Worm (Caenorhabditis elegans) whole organism, young adult: ENCODE measurements around the gene spo-11.

Source experiments
- B0035.1 ChIP-seq: sonication (generic microtip); optimal IDR thresholded peaks from 2 replicates; lab custom pipeline; 2016; ENCODE audit warnings: missing genetic modification characterization, mild to moderate bottlenecking, missing compliant biosample characterization, missing genotype, missing genetic modification reagents
- C17E4.6 ChIP-seq: fragments of 200-800 bp; sonication (Bioruptor generic); IDR thresholded peaks from 2 replicates; pipeline ENCODE4 v1.3.6; 2022; ENCODE audit warnings: missing genetic modification reagents, missing genetic modification characterization, missing compliant biosample characterization
- D2030.7 ChIP-seq: fragments of 200-800 bp; sonication (Bioruptor generic); IDR thresholded peaks from 2 replicates; pipeline ENCODE4 v1.3.6; 2022; ENCODE audit warnings: missing genetic modification reagents, missing genetic modification characterization, missing compliant biosample characterization
- F23B12.7 ChIP-seq: sonication (generic microtip); optimal IDR thresholded peaks from 2 replicates; lab custom pipeline; 2017; ENCODE audit warnings: missing genetic modification characterization, mild to moderate bottlenecking, missing compliant biosample characterization, antibody characterized with exemption, moderate library complexity; ENCODE audit not compliant: insufficient read depth
- F37B4.10 ChIP-seq: fragments of 200-800 bp; sonication (Bioruptor generic); IDR thresholded peaks from 2 replicates; pipeline ENCODE4 v1.3.6; 2022; ENCODE audit warnings: missing genetic modification characterization, missing compliant biosample characterization
- T07F8.4 ChIP-seq: sonication (generic microtip); optimal IDR thresholded peaks from 2 replicates; lab custom pipeline; 2016; ENCODE audit warnings: mild to moderate bottlenecking, missing genetic modification characterization, moderate library complexity, missing compliant biosample characterization
- Y53F4B.3 ChIP-seq: fragments of 200-800 bp; sonication (Bioruptor generic); IDR thresholded peaks from 2 replicates; pipeline ENCODE4 v1.3.6; 2022; ENCODE audit warnings: missing genetic modification reagents, missing genetic modification characterization, missing compliant biosample characterization
- Y79H2A.3 ChIP-seq: fragments of 200-800 bp; sonication (Bioruptor generic); conservative IDR thresholded peaks from 2 replicates; pipeline ENCODE4 v1.3.6; 2022; ENCODE audit warnings: missing genetic modification reagents, missing genetic modification characterization, missing compliant biosample characterization
- Y95B8A.8 ChIP-seq: fragments of 200-800 bp; sonication (Bioruptor generic); IDR thresholded peaks from 2 replicates; pipeline ENCODE4 v1.3.6; 2022; ENCODE audit warnings: missing genetic modification reagents, missing genetic modification characterization, missing compliant biosample characterization
- akir-1 ChIP-seq: fragments of 200-800 bp; sonication (Bioruptor generic); optimal IDR thresholded peaks from 2 replicates; lab custom pipeline; 2018; ENCODE audit warnings: mild to moderate bottlenecking, missing genetic modification characterization, moderate library complexity, missing compliant biosample characterization
- aptf-3 ChIP-seq: fragments of 200-800 bp; sonication (Bioruptor generic); IDR thresholded peaks from 2 replicates; pipeline ENCODE4 v1.3.6; 2022; ENCODE audit warnings: missing genetic modification characterization, missing compliant biosample characterization
- attf-3 ChIP-seq: fragments of 200-800 bp; sonication (Bioruptor generic); conservative IDR thresholded peaks from 2 replicates; pipeline ENCODE4 v1.3.6; 2022; ENCODE audit warnings: missing genetic modification reagents, missing genetic modification characterization, missing compliant biosample characterization
- bed-1 ChIP-seq: fragments of 200-800 bp; sonication (Bioruptor generic); IDR thresholded peaks from 2 replicates; pipeline ENCODE4 v1.3.6; 2022; ENCODE audit warnings: missing genetic modification reagents, missing genetic modification characterization, missing compliant biosample characterization
- ceh-100 ChIP-seq: fragments of 200-800 bp; sonication (Bioruptor generic); IDR thresholded peaks from 2 replicates; pipeline ENCODE4 v1.3.6; 2022; ENCODE audit warnings: missing genetic modification reagents, missing genetic modification characterization, missing compliant biosample characterization
- ceh-27 ChIP-seq: fragments of 200-800 bp; sonication (Bioruptor generic); optimal IDR thresholded peaks from 2 replicates; lab custom pipeline; 2018; ENCODE audit warnings: mild to moderate bottlenecking, missing genetic modification characterization, moderate library complexity, missing compliant biosample characterization
- ceh-40 ChIP-seq: fragments of 200-800 bp; sonication (Bioruptor generic); IDR thresholded peaks from 2 replicates; pipeline ENCODE4 v1.3.6; 2022; ENCODE audit warnings: missing genetic modification characterization, missing compliant biosample characterization
- ceh-58 ChIP-seq: fragments of 200-800 bp; sonication (Bioruptor generic); IDR thresholded peaks from 2 replicates; pipeline ENCODE4 v1.3.6; 2022; ENCODE audit warnings: missing genetic modification characterization, missing compliant biosample characterization
- chd-7 ChIP-seq: sonication (generic microtip); optimal IDR thresholded peaks from 2 replicates; lab custom pipeline; 2016; ENCODE audit warnings: mild to moderate bottlenecking, missing genetic modification characterization, moderate library complexity, missing compliant biosample characterization
- efl-1 ChIP-seq: fragments of 150-350 bp; optimal IDR thresholded peaks from 2 replicates; lab custom pipeline; 2014; ENCODE audit warnings: missing biosample characterization, missing genetic modification reagents, missing genetic modification characterization
- egl-44 ChIP-seq: fragments of 200-800 bp; sonication (Bioruptor generic); IDR thresholded peaks from 2 replicates; pipeline ENCODE4 v1.3.6; 2022; ENCODE audit warnings: missing genetic modification reagents, missing genetic modification characterization, missing compliant biosample characterization
- ets-4 ChIP-seq: fragments of 200-800 bp; sonication (Bioruptor generic); optimal IDR thresholded peaks from 2 replicates; lab custom pipeline; 2018; ENCODE audit warnings: mild to moderate bottlenecking, missing genetic modification characterization, missing compliant biosample characterization
- hlh-12 ChIP-seq: sonication (generic microtip); optimal IDR thresholded peaks from 2 replicates; lab custom pipeline; 2016; ENCODE audit warnings: missing genetic modification characterization, missing compliant biosample characterization
- lag-1 ChIP-seq: fragments of 200-800 bp; sonication (Bioruptor generic); IDR thresholded peaks from 2 replicates; pipeline ENCODE4 v1.3.6; 2022; ENCODE audit warnings: missing genetic modification reagents, missing genetic modification characterization, missing compliant biosample characterization
- let-526 ChIP-seq: fragments of 200-800 bp; sonication (Bioruptor generic); IDR thresholded peaks from 2 replicates; pipeline ENCODE4 v1.3.6; 2022; ENCODE audit warnings: missing genetic modification reagents, missing genetic modification characterization, missing compliant biosample characterization
- lin-54 ChIP-seq: fragments of 200-800 bp; sonication (Bioruptor generic); optimal IDR thresholded peaks from 2 replicates; lab custom pipeline; 2018; ENCODE audit warnings: mild to moderate bottlenecking, missing genetic modification characterization, missing compliant biosample characterization
- lsl-1 ChIP-seq: fragments of 200-800 bp; sonication (Bioruptor generic); optimal IDR thresholded peaks from 2 replicates; lab custom pipeline; 2018; ENCODE audit warnings: mild to moderate bottlenecking, missing genetic modification characterization, moderate library complexity, missing compliant biosample characterization
- mcd-1 ChIP-seq: fragments of 200-800 bp; sonication (Bioruptor generic); IDR thresholded peaks from 2 replicates; pipeline ENCODE4 v1.3.6; 2022; ENCODE audit warnings: missing genetic modification reagents, missing genetic modification characterization, missing compliant biosample characterization
- nfya-1 ChIP-seq: sonication (generic microtip); optimal IDR thresholded peaks from 2 replicates; lab custom pipeline; 2017; ENCODE audit warnings: antibody characterized with exemption, missing compliant biosample characterization, missing genetic modification characterization, borderline replicate concordance; ENCODE audit not compliant: insufficient read depth
- nhr-120 ChIP-seq: fragments of 200-800 bp; sonication (Bioruptor generic); IDR thresholded peaks from 2 replicates; pipeline ENCODE4 v1.3.6; 2022; ENCODE audit warnings: missing genetic modification characterization, missing compliant biosample characterization
- repo-1 ChIP-seq: sonication (generic microtip); optimal IDR thresholded peaks from 2 replicates; lab custom pipeline; 2017; ENCODE audit warnings: mild to moderate bottlenecking, missing genetic modification characterization, missing compliant biosample characterization
- snpc-3.4 ChIP-seq: sonication (generic microtip); optimal IDR thresholded peaks from 2 replicates; lab custom pipeline; 2017; ENCODE audit warnings: missing genetic modification characterization, mild to moderate bottlenecking, missing compliant biosample characterization, antibody characterized with exemption, moderate library complexity, missing genotype, missing genetic modification reagents
- somi-1 ChIP-seq: fragments of 200-800 bp; sonication (Bioruptor generic); optimal IDR thresholded peaks from 2 replicates; lab custom pipeline; 2018; ENCODE audit warnings: mild to moderate bottlenecking, missing genetic modification characterization, missing compliant biosample characterization
- tlf-1 ChIP-seq: fragments of 200-800 bp; sonication (Bioruptor generic); optimal IDR thresholded peaks from 2 replicates; lab custom pipeline; 2018; ENCODE audit warnings: mild to moderate bottlenecking, missing genetic modification characterization, missing compliant biosample characterization
- ztf-26 ChIP-seq: sonication (generic microtip); optimal IDR thresholded peaks from 2 replicates; lab custom pipeline; 2017; ENCODE audit warnings: missing genetic modification characterization, missing compliant biosample characterization
- ztf-6 ChIP-seq: fragments of 200-800 bp; sonication (Bioruptor generic); IDR thresholded peaks from 2 replicates; pipeline ENCODE4 v1.3.6; 2022; ENCODE audit warnings: missing genetic modification reagents, missing genetic modification characterization, missing compliant biosample characterization

The spo-11 gene

DNA sequence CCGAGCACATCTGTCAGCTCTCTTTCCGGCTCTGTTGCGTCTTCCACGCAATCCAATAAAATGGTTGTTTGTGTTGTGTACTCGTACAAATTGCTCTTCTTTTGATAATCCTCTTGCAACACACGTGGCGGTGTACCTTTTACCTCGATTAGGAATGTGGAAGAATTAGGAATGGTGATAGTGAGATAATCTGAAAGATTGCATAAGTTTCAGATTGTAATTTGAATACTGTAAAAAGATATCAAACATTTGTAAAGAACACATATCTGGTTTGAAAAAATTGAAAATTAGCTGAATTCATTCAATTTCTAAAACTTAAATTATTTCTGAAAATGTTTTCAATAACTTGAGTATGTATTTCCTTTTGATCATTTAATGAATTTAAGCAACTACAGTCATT lies 40.2 kb upstream of the spo-11 start, which contains the start of gene C08F8.6:
C08F8.6 (minus strand) TSS at position 101 of the 400 bp plus-strand sequence.
- no peak for TF ChIP-seq bed-1
- 0 out of 2 replicates have a peak, but pooled peaks have one; percentile 44 for TF ChIP-seq lag-1
- no peak for TF ChIP-seq egl-44 (GFP tag; lab: Robert Waterston, UW)
- TF ChIP-seq somi-1 (GFP tag; lab: Kevin White, UChicago) = no peak
- no peak for TF ChIP-seq ztf-26
- TF ChIP-seq ztf-6 (GFP tag; lab: Robert Waterston, UW) = no peak
- TF ChIP-seq ceh-40 (GFP tag; lab: Robert Waterston, UW) = no peak
- TF ChIP-seq T07F8.4 (tag; lab: Kevin White, UChicago) = no peak

DNA sequence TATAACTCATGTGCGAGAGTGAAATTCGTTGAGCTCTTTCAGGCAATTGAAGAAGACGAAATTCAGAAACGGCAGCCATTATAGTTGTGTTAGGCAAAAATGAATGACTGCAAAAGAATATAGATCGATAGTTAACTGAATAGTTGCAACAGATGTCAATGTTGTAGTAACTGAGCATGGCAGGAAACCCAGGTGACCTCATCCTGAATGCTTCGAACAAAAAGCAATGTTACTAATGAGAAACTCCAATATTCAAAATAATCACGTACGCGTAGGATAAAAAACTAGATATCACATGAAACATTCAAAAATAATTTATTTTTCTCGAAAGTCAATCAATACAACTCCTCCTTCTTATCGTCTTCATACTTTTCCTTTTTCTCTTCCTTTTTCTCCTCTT lies 37.8 kb upstream of the spo-11 start, which contains the start of gene fbxb-9:
fbxb-9 (minus strand) TSS at position 101 of the 400 bp plus-strand sequence.
- TF ChIP-seq B0035.1 (tag; lab: Kevin White, UChicago) (no peak), nfya-1 (no peak), tlf-1 (no peak), Y95B8A.8 (GFP tag; lab: Robert Waterston, UW) (no peak), ceh-58 (GFP tag; lab: Robert Waterston, UW) (no peak), ceh-100 (GFP tag; lab: Robert Waterston, UW) (no peak), Y53F4B.3 (GFP tag; lab: Robert Waterston, UW) (no peak), F37B4.10 (no peak), Y79H2A.3 (no peak), F23B12.7 (no peak), aptf-3 (GFP tag; lab: Robert Waterston, UW) (no peak), somi-1 (GFP tag; lab: Kevin White, UChicago) (no peak)

DNA sequence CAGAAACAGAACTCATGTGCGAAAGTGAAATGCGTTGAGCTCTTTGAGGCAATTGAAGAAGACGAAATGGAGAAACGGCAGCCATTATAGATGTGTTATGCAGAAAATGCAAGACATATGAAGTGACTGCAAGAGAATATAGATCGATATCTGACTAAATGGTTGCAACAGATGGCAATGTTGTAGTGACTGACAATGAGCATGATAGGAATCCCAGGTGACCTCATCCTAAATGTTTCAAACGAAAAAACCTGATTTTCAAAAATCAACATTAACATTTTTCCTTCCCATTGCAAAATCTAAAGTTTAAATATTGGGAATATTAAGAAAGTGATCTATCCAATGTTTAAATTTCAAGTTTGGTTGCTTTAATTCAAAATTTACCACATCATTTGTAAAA lies 36.0 kb upstream of the spo-11 start, which contains the start of gene C08F8.15:
C08F8.15 (minus strand) TSS at position 101 of the 400 bp plus-strand sequence.
- no peak for TF ChIP-seq attf-3
- no peak for TF ChIP-seq mcd-1 (GFP tag; lab: Robert Waterston, UW)

DNA sequence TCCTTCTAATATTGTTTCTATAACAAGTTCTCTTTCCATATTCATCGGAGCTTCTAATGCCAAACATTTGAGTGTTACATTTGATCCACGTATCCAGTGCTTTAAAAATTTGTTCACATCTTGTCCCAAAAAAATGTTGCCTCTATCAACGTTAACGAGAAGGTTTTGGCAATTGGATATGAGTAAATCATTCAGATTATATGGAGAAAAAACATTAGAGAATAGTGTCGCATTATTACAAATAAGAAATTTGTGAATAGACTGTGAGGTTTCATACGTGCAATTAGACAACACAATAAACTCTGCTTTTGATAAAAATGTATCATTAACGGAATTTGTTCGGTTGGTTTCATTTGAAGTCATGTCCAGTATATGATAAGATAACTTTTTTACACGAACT lies 35.2 kb upstream of the spo-11 start, which contains the start of gene mboa-4:
mboa-4 (minus strand) TSS at position 101 of the 400 bp plus-strand sequence.
- TF ChIP-seq let-526 (GFP tag; lab: Robert Waterston, UW) = no peak
- no peak for TF ChIP-seq tlf-1
- TF ChIP-seq efl-1 = no peak
- no peak for TF ChIP-seq hlh-12 (tag; lab: Kevin White, UChicago)
- no peak for TF ChIP-seq D2030.7 (GFP tag; lab: Robert Waterston, UW)
- TF ChIP-seq ztf-26 = no peak
- no peak for TF ChIP-seq akir-1 (GFP tag; lab: Kevin White, UChicago)
- TF ChIP-seq repo-1 = no peak
- no peak for TF ChIP-seq snpc-3.4 (tag; lab: Kevin White, UChicago)
- TF ChIP-seq chd-7 = no peak
- TF ChIP-seq lsl-1 (GFP tag; lab: Kevin White, UChicago) = no peak
- no peak for TF ChIP-seq ets-4
- no peak for TF ChIP-seq ceh-27 (GFP tag; lab: Kevin White, UChicago)
- TF ChIP-seq lin-54 (GFP tag; lab: Kevin White, UChicago) = no peak
- no peak for TF ChIP-seq C17E4.6 (GFP tag; lab: Robert Waterston, UW)
- no peak for TF ChIP-seq nhr-120 (GFP tag; lab: Robert Waterston, UW)
